Worm (Caenorhabditis elegans) whole organism, L3 larva: ENCODE data around the gene try-4.

Experiments used
- R02D3.7 ChIP-seq: fragments of 150-350 bp; optimal IDR thresholded peaks from 2 replicates; lab custom pipeline; 2014; ENCODE audit warnings: missing biosample characterization, missing genetic modification characterization
- ceh-82 ChIP-seq: fragments of 150-350 bp; optimal IDR thresholded peaks from 2 replicates; lab custom pipeline; 2014; ENCODE audit warnings: missing biosample characterization, missing genetic modification characterization
- jun-1 ChIP-seq: fragments of 150-350 bp; optimal IDR thresholded peaks from 2 replicates; lab custom pipeline; 2014; ENCODE audit warnings: missing biosample characterization, missing genetic modification reagents, missing genetic modification characterization
- lin-15B ChIP-seq: fragments of 150-350 bp; optimal IDR thresholded peaks from 2 replicates; lab custom pipeline; 2014; ENCODE audit warnings: missing biosample characterization, missing genetic modification characterization
- lin-39 ChIP-seq: fragments of 150-350 bp; optimal IDR thresholded peaks from 2 replicates; lab custom pipeline; 2018; ENCODE audit warnings: missing biosample characterization, missing genetic modification reagents, missing genetic modification characterization
- nfya-1 ChIP-seq: sonication (generic microtip); optimal IDR thresholded peaks from 2 replicates; lab custom pipeline; 2017; ENCODE audit warnings: missing genetic modification characterization, mild to moderate bottlenecking, missing compliant biosample characterization, antibody characterized with exemption, moderate library complexity; ENCODE audit not compliant: insufficient read depth
- nhr-77 ChIP-seq: fragments of 150-350 bp; optimal IDR thresholded peaks from 2 replicates; lab custom pipeline; 2014; ENCODE audit warnings: missing biosample characterization, missing genetic modification characterization
- pha-4 ChIP-seq: fragments of 150-350 bp; optimal IDR thresholded peaks from 2 replicates; lab custom pipeline; 2014; ENCODE audit warnings: missing biosample characterization, missing genetic modification reagents, missing genetic modification characterization
- snpc-4 ChIP-seq: fragments of 150-350 bp; optimal IDR thresholded peaks from 2 replicates; lab custom pipeline; 2014; ENCODE audit warnings: missing biosample characterization, missing genetic modification characterization
- tbx-2 ChIP-seq: sonication (generic microtip); optimal IDR thresholded peaks from 2 replicates; lab custom pipeline; 2016; ENCODE audit warnings: mild to moderate bottlenecking, missing genetic modification characterization, missing compliant biosample characterization
- unc-62 ChIP-seq: fragments of 150-350 bp; sonication (generic microtip); optimal IDR thresholded peaks from 4 replicates; lab custom pipeline; 2014; ENCODE audit warnings: missing biosample characterization, missing genetic modification reagents, missing genetic modification characterization
- ztf-11 ChIP-seq: fragments of 150-350 bp; optimal IDR thresholded peaks from 2 replicates; lab custom pipeline; 2014; ENCODE audit warnings: missing biosample characterization, missing genetic modification characterization

DNA sequence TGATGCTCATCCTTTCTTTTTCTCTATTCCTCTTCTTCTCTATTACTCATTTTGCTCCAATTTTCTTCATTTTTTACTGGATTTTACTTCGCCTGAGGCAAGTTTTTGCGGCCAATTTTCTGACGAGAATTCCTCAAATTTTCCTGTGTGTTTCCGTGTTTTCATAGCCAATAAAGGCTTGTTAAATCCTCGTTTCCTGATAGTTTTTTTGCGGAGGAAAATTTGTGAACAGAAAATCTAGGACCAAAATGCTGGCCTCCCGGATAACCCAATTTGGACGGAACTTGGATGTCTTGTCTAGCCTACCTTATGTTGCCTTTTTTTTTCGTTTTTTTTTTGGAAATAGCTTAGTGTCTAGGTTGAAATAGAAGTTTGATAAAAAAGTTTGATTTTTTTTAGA is 47.3 kb downstream of the try-4 start:
- TF ChIP-seq tbx-2 (tag; lab: Kevin White, UChicago) (no peak), R02D3.7 (no peak), unc-62 (no peak), lin-15B (no peak), lin-39 (tag; lab: Kevin White, UChicago) (no peak), jun-1 (tag; lab: Kevin White, UChicago) (no peak), nfya-1 (no peak), nhr-77 (tag; lab: Kevin White, UChicago) (no peak), snpc-4 (tag; lab: Kevin White, UChicago) (no peak), ceh-82 (tag; lab: Kevin White, UChicago) (no peak), ztf-11 (tag; lab: Kevin White, UChicago) (no peak), pha-4 (no peak)
